Worm (Caenorhabditis elegans): ENCODE measurements around the gene nse-4.

Gene nse-4

DNA sequence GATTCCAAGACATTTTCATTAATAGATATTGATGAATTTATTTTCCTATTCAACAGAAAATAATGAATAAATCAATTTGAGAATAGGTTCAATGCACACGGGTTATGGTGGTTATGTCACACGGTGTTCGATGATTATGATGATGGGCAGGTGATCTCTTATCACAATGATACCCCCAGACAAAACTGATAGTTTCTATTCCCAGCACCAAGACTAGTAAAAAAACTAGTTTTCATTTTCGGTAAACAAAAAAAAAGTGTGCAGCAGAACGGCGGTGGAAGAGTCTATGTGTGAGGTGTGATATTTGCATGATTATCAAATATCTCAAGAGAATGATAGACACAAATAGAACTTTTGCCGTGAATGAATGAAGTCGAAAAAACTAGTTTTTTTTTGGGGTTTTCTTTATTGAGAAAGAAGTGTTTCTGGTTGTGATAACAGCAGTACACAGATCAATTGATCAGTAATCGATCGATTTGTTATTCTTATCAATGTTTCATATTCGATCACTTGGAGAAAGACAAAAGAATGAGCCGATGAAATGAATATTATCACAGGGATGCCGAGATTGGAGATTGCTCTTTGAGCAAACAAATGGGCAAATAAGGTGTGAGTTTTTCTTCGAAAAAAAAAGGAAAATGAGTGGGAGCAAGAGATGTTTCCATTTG, 7.4 kb downstream of the nse-4 start:
- TF ChIP-seq unc-62 (GFP tag; optimal IDR thresholded peaks at IDR 0.05) (no peak), sma-9 (GFP tag; optimal IDR thresholded peaks at IDR 0.05) (peak; percentile 3), sma-9 (tag; optimal IDR thresholded peaks at IDR 0.05) (no peak), dmd-4 (tag; optimal IDR thresholded peaks at IDR 0.05) (no peak), mbf-1 (tag; optimal IDR thresholded peaks at IDR 0.05) (no peak), fos-1 (tag; optimal IDR thresholded peaks at IDR 0.05) (no peak)

DNA sequence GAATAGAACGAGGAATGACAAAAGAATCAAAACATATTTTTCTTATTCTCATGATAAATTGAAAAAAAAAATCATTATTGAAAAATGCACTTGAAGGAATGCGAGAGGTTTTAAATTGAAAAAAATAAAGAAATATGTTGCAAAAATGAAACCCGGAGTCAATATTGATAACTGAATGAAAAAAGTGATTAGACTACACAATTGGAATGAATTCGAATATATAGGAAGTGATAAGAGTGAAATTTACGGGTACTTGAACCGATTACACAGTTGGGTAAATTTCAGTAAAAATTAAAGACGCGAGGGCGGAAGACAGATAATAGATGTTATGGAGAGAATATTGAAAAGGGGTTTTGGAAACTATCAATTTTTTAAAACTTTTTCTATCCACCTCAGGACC, 8.4 kb downstream of the nse-4 start:
- no peak for TF ChIP-seq aly-2 (tag; optimal IDR thresholded peaks at IDR 0.05)
- TF ChIP-seq fos-1 (tag; optimal IDR thresholded peaks at IDR 0.05), result peak; percentile 73

ce11 chrIV:11489610-11490339, 9.1 kb downstream of the nse-4 start:
- no peak for TF ChIP-seq mdl-1 (tag; optimal IDR thresholded peaks at IDR 0.05)
- TF ChIP-seq Y55F3AM.14 (GFP tag; optimal IDR thresholded peaks at IDR 0.05), result no peak
- TF ChIP-seq mab-5 (tag; optimal IDR thresholded peaks at IDR 0.05), result no peak
- TF ChIP-seq gmeb-1 (tag; optimal IDR thresholded peaks at IDR 0.05), result no peak
- no peak for TF ChIP-seq elt-1 (tag; optimal IDR thresholded peaks at IDR 0.05)
- TF ChIP-seq ceh-16 (tag; optimal IDR thresholded peaks at IDR 0.05), result peak; percentile 38
- peak; percentile 38 for TF ChIP-seq sem-4 (tag; optimal IDR thresholded peaks at IDR 0.05)
- TF ChIP-seq C34F6.9 (tag; optimal IDR thresholded peaks at IDR 0.05), result peak; percentile 42
- TF ChIP-seq nhr-6 (tag; optimal IDR thresholded peaks at IDR 0.05), result peak; percentile 73
- peak; percentile 35 for TF ChIP-seq F13H6.1 (tag; optimal IDR thresholded peaks at IDR 0.05)
- no peak for TF ChIP-seq nhr-77 (tag; optimal IDR thresholded peaks at IDR 0.05)
- no peak for TF ChIP-seq ceh-82 (tag; optimal IDR thresholded peaks at IDR 0.05)
- peak; percentile 64 for TF ChIP-seq nhr-129 (tag; optimal IDR thresholded peaks at IDR 0.05)
- TF ChIP-seq zag-1 (tag; optimal IDR thresholded peaks at IDR 0.05), result no peak
- TF ChIP-seq unc-62 (GFP tag; optimal IDR thresholded peaks at IDR 0.05), result no peak
- TF ChIP-seq blmp-1 (tag; optimal IDR thresholded peaks at IDR 0.05; ENCODE audit: insufficient read depth), result peak; percentile 76
- no peak for TF ChIP-seq mbf-1 (tag; optimal IDR thresholded peaks at IDR 0.05)
- TF ChIP-seq fos-1 (tag; optimal IDR thresholded peaks at IDR 0.05), result no peak
- TF ChIP-seq ztf-4 (tag; optimal IDR thresholded peaks at IDR 0.05), result no peak
- no peak for TF ChIP-seq peb-1 (tag; optimal IDR thresholded peaks at IDR 0.05)
- TF ChIP-seq lin-13 (GFP tag; optimal IDR thresholded peaks at IDR 0.05), result peak; percentile 20
- no peak for TF ChIP-seq dmd-4 (tag; optimal IDR thresholded peaks at IDR 0.05)
- TF ChIP-seq R02D3.7 (tag; optimal IDR thresholded peaks at IDR 0.05), result no peak
- no peak for TF ChIP-seq crh-2 (tag; optimal IDR thresholded peaks at IDR 0.05)
- peak in 1 of 2 experiments; percentile 55 for TF ChIP-seq lsy-2 (tag; optimal IDR thresholded peaks at IDR 0.05)
- TF ChIP-seq ztf-11 (tag; optimal IDR thresholded peaks at IDR 0.05), result no peak
- peak; percentile 94 for TF ChIP-seq nhr-25 (tag; optimal IDR thresholded peaks at IDR 0.05)
- no peak for TF ChIP-seq snpc-4 (tag; optimal IDR thresholded peaks at IDR 0.05)
- peak; percentile 62 for TF ChIP-seq nhr-21 (tag; optimal IDR thresholded peaks at IDR 0.05)
- peak; percentile 75 for TF ChIP-seq sma-9 (GFP tag; optimal IDR thresholded peaks at IDR 0.05)
- no peak for TF ChIP-seq sma-9 (tag; optimal IDR thresholded peaks at IDR 0.05)
- TF ChIP-seq lin-11 (tag; optimal IDR thresholded peaks at IDR 0.05), result no peak
- TF ChIP-seq unc-55 (GFP tag; optimal IDR thresholded peaks at IDR 0.05), result no peak
- peak; percentile 70 for TF ChIP-seq sma-3 (GFP tag; optimal IDR thresholded peaks at IDR 0.05)
- TF ChIP-seq skn-1 (tag; optimal IDR thresholded peaks at IDR 0.05), result no peak

DNA sequence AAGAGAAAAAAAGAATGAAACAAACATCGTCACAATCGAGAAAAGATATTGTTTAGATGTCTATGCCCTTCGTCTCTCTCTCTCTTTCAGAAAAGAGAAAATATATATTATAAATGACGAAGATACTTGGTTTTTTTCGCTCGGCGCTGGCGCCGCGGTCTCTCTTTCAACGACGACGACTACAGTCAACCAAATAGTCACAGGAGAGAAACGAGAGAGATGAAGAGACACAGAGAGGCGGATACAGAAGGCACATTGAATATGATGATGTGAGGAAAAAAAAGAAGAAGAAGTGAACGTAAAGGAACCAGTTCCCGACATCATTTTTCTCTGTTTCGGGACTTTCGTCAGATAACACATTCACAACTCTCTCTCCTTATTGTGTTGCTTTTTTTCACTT, 10.8 kb downstream of the nse-4 start:
- TF ChIP-seq snpc-4 (tag; optimal IDR thresholded peaks at IDR 0.05) (no peak), crh-2 (tag; optimal IDR thresholded peaks at IDR 0.05) (no peak), Y55F3AM.14 (GFP tag; optimal IDR thresholded peaks at IDR 0.05) (peak; percentile 41), nhr-6 (tag; optimal IDR thresholded peaks at IDR 0.05) (no peak), sma-3 (GFP tag; optimal IDR thresholded peaks at IDR 0.05) (peak; percentile 70), fos-1 (tag; optimal IDR thresholded peaks at IDR 0.05) (peak; percentile 56), blmp-1 (tag; optimal IDR thresholded peaks at IDR 0.05; ENCODE audit: insufficient read depth) (peak; percentile 77), nhr-21 (tag; optimal IDR thresholded peaks at IDR 0.05) (peak; percentile 47), ztf-4 (tag; optimal IDR thresholded peaks at IDR 0.05) (peak; percentile 17), nhr-23 (tag; optimal IDR thresholded peaks at IDR 0.05) (no peak), nhr-129 (tag; optimal IDR thresholded peaks at IDR 0.05) (peak; percentile 11), nhr-25 (tag; optimal IDR thresholded peaks at IDR 0.05) (peak; percentile 78), sma-9 (GFP tag; optimal IDR thresholded peaks at IDR 0.05) (peak; percentile 32), sma-9 (tag; optimal IDR thresholded peaks at IDR 0.05) (no peak)

Data from whole organism, L2 larva.